Worm (Caenorhabditis elegans) whole organism, mixed stage, embryonic: ENCODE results near the gene odr-2.

Experiments used
- drap-1 ChIP-seq: fragments of 200-800 bp; sonication (Bioruptor generic); optimal IDR thresholded peaks from 3 replicates; lab custom pipeline; 2018; ENCODE audit warnings: mild to moderate bottlenecking, missing genetic modification characterization, missing compliant biosample characterization
- elt-3 ChIP-seq: fragments of 150-350 bp; optimal IDR thresholded peaks from 2 replicates; lab custom pipeline; 2014; ENCODE audit warnings: missing biosample characterization, missing genetic modification characterization
- ham-2 ChIP-seq: fragments of 200-800 bp; sonication (Bioruptor generic); optimal IDR thresholded peaks from 2 replicates; lab custom pipeline; 2018; ENCODE audit warnings: mild to moderate bottlenecking, missing genetic modification characterization, missing compliant biosample characterization
- lsy-2 ChIP-seq: fragments of 150-350 bp; optimal IDR thresholded peaks from 2 replicates; lab custom pipeline; 2014; ENCODE audit warnings: missing biosample characterization, missing genetic modification characterization
- mab-5 ChIP-seq: fragments of 150-350 bp; optimal IDR thresholded peaks from 2 replicates; lab custom pipeline; 2014; ENCODE audit warnings: missing biosample characterization, missing genetic modification characterization
- nhr-12 ChIP-seq: fragments of 150-350 bp; optimal IDR thresholded peaks from 2 replicates; lab custom pipeline; 2014; ENCODE audit warnings: missing biosample characterization, missing genetic modification characterization
- nhr-2 ChIP-seq: fragments of 150-350 bp; optimal IDR thresholded peaks from 2 replicates; lab custom pipeline; 2014; ENCODE audit warnings: missing biosample characterization, missing genetic modification characterization
- nhr-237 ChIP-seq: fragments of 150-350 bp; optimal IDR thresholded peaks from 2 replicates; lab custom pipeline; 2014; ENCODE audit warnings: missing biosample characterization, missing genetic modification characterization
- nhr-28 ChIP-seq: fragments of 150-350 bp; optimal IDR thresholded peaks from 2 replicates; lab custom pipeline; 2014; ENCODE audit warnings: missing biosample characterization, missing genetic modification characterization
- pha-4 ChIP-seq: fragments of 150-350 bp; optimal IDR thresholded peaks from 2 replicates; lab custom pipeline; 2018; ENCODE audit warnings: missing biosample characterization, missing genetic modification reagents, missing genetic modification characterization
- snpc-4 ChIP-seq: fragments of 150-350 bp; optimal IDR thresholded peaks from 2 replicates; lab custom pipeline; 2014; ENCODE audit warnings: missing biosample characterization, missing genetic modification characterization
- sptf-1 ChIP-seq: sonication (generic microtip); optimal IDR thresholded peaks from 2 replicates; lab custom pipeline; 2017; ENCODE audit warnings: mild to moderate bottlenecking, missing genetic modification characterization, moderate library complexity, missing compliant biosample characterization
- unc-62 ChIP-seq: fragments of 150-350 bp; optimal IDR thresholded peaks from 2 replicates; lab custom pipeline; 2014; ENCODE audit warnings: missing biosample characterization, missing genetic modification reagents, missing genetic modification characterization
- ztf-11 ChIP-seq: fragments of 150-350 bp; optimal IDR thresholded peaks from 2 replicates; lab custom pipeline; 2014; ENCODE audit warnings: missing biosample characterization, missing genetic modification characterization

DNA sequence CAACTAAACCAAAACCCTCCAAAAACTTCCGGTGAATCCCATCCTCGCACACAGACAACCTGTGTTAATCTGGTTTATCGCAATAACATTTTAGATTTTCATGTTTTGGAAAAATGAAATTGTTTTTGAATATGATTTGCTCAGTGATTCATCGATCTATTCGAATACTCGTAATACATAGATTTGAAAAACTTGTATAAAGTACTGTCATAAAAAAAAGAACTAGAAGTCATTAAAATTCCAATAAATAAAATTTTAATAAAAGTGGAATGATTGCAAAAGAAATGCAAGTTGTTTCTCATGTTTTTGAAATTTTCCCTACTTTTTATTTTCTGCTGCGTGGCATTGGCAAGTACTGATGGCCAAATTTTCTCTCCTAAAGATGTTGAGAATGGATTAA lies 48.7 kb upstream of the odr-2 start, which contains the start of gene spig-8:
- TF ChIP-seq lsy-2 (tag; lab: Kevin White, UChicago): no peak
- TF ChIP-seq nhr-237 (tag; lab: Kevin White, UChicago): no peak
- TF ChIP-seq ztf-11: no peak
- no peak for TF ChIP-seq ham-2 (GFP tag; lab: Kevin White, UChicago)
- TF ChIP-seq nhr-28 (tag; lab: Kevin White, UChicago): no peak
- no peak for TF ChIP-seq unc-62 (GFP tag; lab: Kevin White, UChicago)
- no peak for TF ChIP-seq pha-4
- TF ChIP-seq elt-3: no peak
- TF ChIP-seq sptf-1 (tag; lab: Kevin White, UChicago): no peak
- TF ChIP-seq drap-1 (GFP tag; lab: Kevin White, UChicago): no peak
- no peak for TF ChIP-seq snpc-4 (tag; lab: Kevin White, UChicago)
- no peak for TF ChIP-seq nhr-2 (tag; lab: Kevin White, UChicago)
- no peak for TF ChIP-seq nhr-12 (tag; lab: Kevin White, UChicago)
- no peak for TF ChIP-seq mab-5 (tag; lab: Kevin White, UChicago)
